Worm (Caenorhabditis elegans) whole organism, L4/young adult: ENCODE data around the gene R09A1.3.

Experiments used
- dao-5 ChIP-seq: sonication (generic microtip); optimal IDR thresholded peaks from 2 replicates; lab custom pipeline; 2016; ENCODE audit warnings: missing genotype, missing genetic modification characterization, moderate library complexity, missing compliant biosample characterization
- him-1 ChIP-seq: sonication (generic microtip); optimal IDR thresholded peaks from 2 replicates; lab custom pipeline; 2016; ENCODE audit warnings: missing genotype, missing genetic modification reagents, missing genetic modification characterization, missing compliant biosample characterization

DNA sequence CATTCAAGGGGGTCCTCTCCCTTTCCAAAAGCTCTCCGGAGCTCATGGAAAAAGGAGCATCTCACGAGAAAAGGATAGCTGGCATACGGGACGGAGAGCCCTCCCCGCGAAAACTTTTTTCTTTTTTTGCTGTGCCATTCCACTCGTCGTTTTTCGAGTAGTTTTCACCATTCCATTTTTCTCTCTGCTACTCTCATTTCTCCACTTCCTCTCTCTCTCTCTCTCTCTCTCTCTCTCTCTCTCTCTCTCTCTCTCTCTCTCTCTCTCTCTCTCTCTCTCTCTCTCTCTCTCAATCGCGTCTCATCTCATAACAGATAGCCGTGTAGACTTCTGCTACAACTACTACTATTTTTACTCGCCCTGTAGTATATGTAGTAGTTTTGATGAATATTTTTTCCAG lies 47.2 kb downstream of the R09A1.3 start:
- TF ChIP-seq dao-5 (tag; lab: Kevin White, UChicago) (no peak), him-1 (tag; lab: Kevin White, UChicago) (no peak)
